Fruit fly (Drosophila melanogaster) whole organism, prepupa: Measurements from ENCODE around the gene CG33284.

Experiments
- CG11762 ChIP-seq: fragments of 200-800 bp; sonication (Bioruptor generic); optimal IDR thresholded peaks from 3 replicates; lab custom pipeline; 2016; ENCODE audit warnings: missing biosample characterization, missing genetic modification characterization; ENCODE audit not compliant: insufficient read depth
- CG16779 ChIP-seq: fragments of 200-800 bp; sonication (Bioruptor generic); optimal IDR thresholded peaks from 3 replicates; lab custom pipeline; 2017; ENCODE audit warnings: missing biosample characterization, mild to moderate bottlenecking, missing genetic modification characterization
- CG32006 ChIP-seq: fragments of 200-800 bp; sonication (Bioruptor generic); optimal IDR thresholded peaks from 3 replicates; lab custom pipeline; 2017; ENCODE audit warnings: missing biosample characterization, mild to moderate bottlenecking, missing genetic modification characterization
- CG6163 ChIP-seq: fragments of 200-800 bp; sonication (Bioruptor generic); IDR thresholded peaks from 3 replicates; pipeline ENCODE4 v1.3.6; 2022; ENCODE audit warnings: missing biosample characterization, missing genetic modification characterization
- CG8119 ChIP-seq: fragments of 200-800 bp; sonication (Bioruptor generic); IDR thresholded peaks from 3 replicates; pipeline ENCODE4 v1.3.6; 2022; ENCODE audit warnings: missing biosample characterization, missing genetic modification characterization
- Smox ChIP-seq: fragments of 200-800 bp; sonication (Bioruptor generic); optimal IDR thresholded peaks from 3 replicates; lab custom pipeline; 2016; ENCODE audit warnings: missing biosample characterization, missing genetic modification characterization
- Sox102F ChIP-seq: fragments of 200-800 bp; sonication (Bioruptor generic); optimal IDR thresholded peaks from 2 replicates; lab custom pipeline; 2016; ENCODE audit warnings: missing biosample characterization, mild to moderate bottlenecking, missing genetic modification characterization
- cyc ChIP-seq: fragments of 200-800 bp; sonication (Bioruptor generic); optimal IDR thresholded peaks from 3 replicates; lab custom pipeline; 2016; ENCODE audit warnings: missing biosample characterization, missing genetic modification characterization
- svp ChIP-seq: fragments of 200-800 bp; sonication (Bioruptor generic); peaks from one replicate; lab custom pipeline; 2016; ENCODE audit warnings: missing biosample characterization, missing genetic modification characterization
- topi ChIP-seq: fragments of 200-800 bp; sonication (Bioruptor generic); optimal IDR thresholded peaks from 3 replicates; lab custom pipeline; 2016; ENCODE audit warnings: missing biosample characterization, missing genetic modification characterization
- vri ChIP-seq: fragments of 200-800 bp; sonication (Bioruptor generic); optimal IDR thresholded peaks from 3 replicates; lab custom pipeline; 2016; ENCODE audit warnings: missing biosample characterization, mild to moderate bottlenecking, missing genetic modification characterization

DNA sequence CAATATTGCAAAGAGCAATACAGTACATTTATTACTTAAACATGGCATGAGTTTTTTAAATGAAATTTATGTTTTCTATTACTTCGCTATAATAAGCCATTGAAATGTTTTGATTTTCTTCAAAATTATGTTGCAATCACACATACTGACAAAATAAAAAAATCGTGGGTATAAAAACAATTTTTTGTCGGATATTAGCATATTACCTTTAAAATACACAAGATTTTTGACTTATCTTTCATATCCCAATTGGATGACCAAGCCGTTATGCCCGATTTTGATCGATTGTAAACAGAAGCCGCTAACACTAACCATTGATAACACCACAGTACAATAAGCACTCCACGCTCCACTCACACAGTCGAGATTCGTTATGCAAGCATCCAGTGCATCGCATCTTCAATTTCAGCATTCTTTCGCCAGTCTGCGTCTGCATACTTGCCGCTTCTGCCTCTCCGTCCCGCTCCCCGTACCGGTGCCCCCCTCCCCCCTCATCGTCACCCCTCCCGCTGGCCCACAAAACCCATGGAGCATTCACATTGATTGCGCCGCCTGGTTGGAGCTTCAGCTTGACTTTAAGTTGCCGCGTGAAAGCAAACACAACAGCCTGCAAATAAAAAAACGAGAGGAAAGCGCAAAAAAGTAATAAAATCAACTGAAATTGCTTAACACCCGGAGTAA lies 19.1 kb upstream of the CG33284 start:
- TF ChIP-seq topi (no peak), CG16779 (tag; lab: Kevin White, UChicago) (no peak), CG11762 (no peak), cyc (no peak), vri (GFP tag; lab: Kevin White, UChicago) (peak; percentile 52), CG32006 (GFP tag; lab: Kevin White, UChicago) (peak; percentile 67), Sox102F (GFP tag; lab: Kevin White, UChicago) (peak; percentile 8), CG8119 (GFP tag; lab: Robert Waterston, UW) (no peak), Smox (GFP tag; lab: Kevin White, UChicago) (peak; percentile 22), CG6163 (GFP tag; lab: Robert Waterston, UW) (peak; percentile 49; the same call in 2 of the 3 replicates), svp (GFP tag; lab: Kevin White, UChicago) (peak; percentile 57)
